Worm (Caenorhabditis elegans) whole organism, mixed stage, embryonic: ENCODE data around the gene F14E5.2.

Source experiments
- M03D4.4 ChIP-seq: sonication (generic microtip); optimal IDR thresholded peaks from 2 replicates; lab custom pipeline; 2017; ENCODE audit warnings: mild to moderate bottlenecking, missing genetic modification characterization, missing compliant biosample characterization
- bed-3 ChIP-seq: fragments of 200-800 bp; sonication (Bioruptor generic); optimal IDR thresholded peaks from 3 replicates; lab custom pipeline; 2018; ENCODE audit warnings: mild to moderate bottlenecking, missing genetic modification characterization, moderate library complexity, missing compliant biosample characterization
- blmp-1 ChIP-seq: fragments of 150-350 bp; optimal IDR thresholded peaks from 2 replicates; lab custom pipeline; 2014; ENCODE audit warnings: missing biosample characterization, missing genetic modification characterization
- ceh-83 ChIP-seq: fragments of 200-800 bp; sonication (Bioruptor generic); optimal IDR thresholded peaks from 2 replicates; lab custom pipeline; 2018; ENCODE audit warnings: mild to moderate bottlenecking, missing genetic modification characterization, missing compliant biosample characterization
- ces-1 ChIP-seq: fragments of 150-350 bp; optimal IDR thresholded peaks from 2 replicates; lab custom pipeline; 2014; ENCODE audit warnings: missing biosample characterization, missing genetic modification reagents, missing genetic modification characterization
- cnd-1 ChIP-seq: fragments of 200-800 bp; sonication (Bioruptor generic); optimal IDR thresholded peaks from 2 replicates; lab custom pipeline; 2018; ENCODE audit warnings: mild to moderate bottlenecking, missing genetic modification characterization, missing compliant biosample characterization
- elt-1 ChIP-seq: sonication (generic microtip); optimal IDR thresholded peaks from 2 replicates; lab custom pipeline; 2017; ENCODE audit warnings: missing genetic modification characterization, mild to moderate bottlenecking, missing compliant biosample characterization, antibody characterized with exemption, moderate library complexity, borderline replicate concordance; ENCODE audit not compliant: insufficient read depth
- elt-3 ChIP-seq: fragments of 150-350 bp; optimal IDR thresholded peaks from 2 replicates; lab custom pipeline; 2014; ENCODE audit warnings: missing biosample characterization, missing genetic modification characterization
- flh-1 ChIP-seq: fragments of 200-800 bp; sonication (Bioruptor generic); optimal IDR thresholded peaks from 2 replicates; lab custom pipeline; 2018; ENCODE audit warnings: mild to moderate bottlenecking, missing genetic modification characterization, moderate library complexity, missing compliant biosample characterization
- ham-2 ChIP-seq: fragments of 200-800 bp; sonication (Bioruptor generic); optimal IDR thresholded peaks from 2 replicates; lab custom pipeline; 2018; ENCODE audit warnings: mild to moderate bottlenecking, missing genetic modification characterization, missing compliant biosample characterization
- hlh-1 ChIP-seq: fragments of 150-350 bp; optimal IDR thresholded peaks from 2 replicates; lab custom pipeline; 2014; ENCODE audit warnings: missing biosample characterization, missing genetic modification reagents, missing genetic modification characterization
- lin-13 ChIP-seq: fragments of 150-350 bp; optimal IDR thresholded peaks from 2 replicates; lab custom pipeline; 2014; ENCODE audit warnings: missing biosample characterization, missing genetic modification characterization
- lin-32 ChIP-seq: fragments of 200-800 bp; sonication (Bioruptor generic); optimal IDR thresholded peaks from 2 replicates; lab custom pipeline; 2018; ENCODE audit warnings: mild to moderate bottlenecking, missing genetic modification characterization, missing compliant biosample characterization
- mab-5 ChIP-seq: fragments of 150-350 bp; optimal IDR thresholded peaks from 2 replicates; lab custom pipeline; 2014; ENCODE audit warnings: missing biosample characterization, missing genetic modification characterization
- mep-1 ChIP-seq: fragments of 150-350 bp; optimal IDR thresholded peaks from 2 replicates; lab custom pipeline; 2017; ENCODE audit warnings: missing biosample characterization, missing genetic modification reagents, missing genetic modification characterization, inconsistent platforms
- mls-2 ChIP-seq: sonication (generic microtip); optimal IDR thresholded peaks from 2 replicates; lab custom pipeline; 2016; ENCODE audit warnings: mild to moderate bottlenecking, missing genetic modification characterization, moderate library complexity, missing compliant biosample characterization
- nhr-12 ChIP-seq: fragments of 150-350 bp; optimal IDR thresholded peaks from 2 replicates; lab custom pipeline; 2014; ENCODE audit warnings: missing biosample characterization, missing genetic modification characterization
- nhr-2 ChIP-seq: fragments of 150-350 bp; optimal IDR thresholded peaks from 2 replicates; lab custom pipeline; 2014; ENCODE audit warnings: missing biosample characterization, missing genetic modification characterization
- nhr-237 ChIP-seq: fragments of 150-350 bp; optimal IDR thresholded peaks from 2 replicates; lab custom pipeline; 2014; ENCODE audit warnings: missing biosample characterization, missing genetic modification characterization
- nhr-28 ChIP-seq: fragments of 150-350 bp; optimal IDR thresholded peaks from 2 replicates; lab custom pipeline; 2014; ENCODE audit warnings: missing biosample characterization, missing genetic modification characterization
- nhr-76 ChIP-seq: sonication (generic microtip); optimal IDR thresholded peaks from 2 replicates; lab custom pipeline; 2017; ENCODE audit warnings: missing biosample characterization, missing genetic modification characterization
- pha-4 ChIP-seq: fragments of 150-350 bp; optimal IDR thresholded peaks from 2 replicates; lab custom pipeline; 2018; ENCODE audit warnings: missing biosample characterization, missing genetic modification reagents, missing genetic modification characterization
- sem-2 ChIP-seq: fragments of 200-800 bp; sonication (Bioruptor generic); optimal IDR thresholded peaks from 2 replicates; lab custom pipeline; 2018; ENCODE audit warnings: mild to moderate bottlenecking, missing genetic modification characterization, missing compliant biosample characterization
- snpc-4 ChIP-seq: fragments of 150-350 bp; optimal IDR thresholded peaks from 2 replicates; lab custom pipeline; 2014; ENCODE audit warnings: missing biosample characterization, missing genetic modification characterization
- sptf-1 ChIP-seq: sonication (generic microtip); optimal IDR thresholded peaks from 2 replicates; lab custom pipeline; 2017; ENCODE audit warnings: mild to moderate bottlenecking, missing genetic modification characterization, moderate library complexity, missing compliant biosample characterization
- tbx-8 ChIP-seq: fragments of 200-800 bp; sonication (Bioruptor generic); optimal IDR thresholded peaks from 2 replicates; lab custom pipeline; 2018; ENCODE audit warnings: mild to moderate bottlenecking, missing genetic modification characterization, moderate library complexity, missing compliant biosample characterization
- unc-120 ChIP-seq: sonication (generic microtip); optimal IDR thresholded peaks from 2 replicates; lab custom pipeline; 2017; ENCODE audit warnings: missing genetic modification characterization, missing compliant biosample characterization; ENCODE audit not compliant: poor library complexity, severe bottlenecking
- unc-39 ChIP-seq: fragments of 150-350 bp; optimal IDR thresholded peaks from 2 replicates; lab custom pipeline; 2014; ENCODE audit warnings: missing biosample characterization, missing genetic modification characterization
- unc-62 ChIP-seq: fragments of 150-350 bp; optimal IDR thresholded peaks from 2 replicates; lab custom pipeline; 2014; ENCODE audit warnings: missing biosample characterization, missing genetic modification reagents, missing genetic modification characterization
- zip-8 ChIP-seq: fragments of 150-350 bp; optimal IDR thresholded peaks from 2 replicates; lab custom pipeline; 2014; ENCODE audit warnings: missing biosample characterization, missing genetic modification characterization
- ztf-11 ChIP-seq: fragments of 150-350 bp; optimal IDR thresholded peaks from 2 replicates; lab custom pipeline; 2014; ENCODE audit warnings: missing biosample characterization, missing genetic modification characterization

The F14E5.2 gene

DNA sequence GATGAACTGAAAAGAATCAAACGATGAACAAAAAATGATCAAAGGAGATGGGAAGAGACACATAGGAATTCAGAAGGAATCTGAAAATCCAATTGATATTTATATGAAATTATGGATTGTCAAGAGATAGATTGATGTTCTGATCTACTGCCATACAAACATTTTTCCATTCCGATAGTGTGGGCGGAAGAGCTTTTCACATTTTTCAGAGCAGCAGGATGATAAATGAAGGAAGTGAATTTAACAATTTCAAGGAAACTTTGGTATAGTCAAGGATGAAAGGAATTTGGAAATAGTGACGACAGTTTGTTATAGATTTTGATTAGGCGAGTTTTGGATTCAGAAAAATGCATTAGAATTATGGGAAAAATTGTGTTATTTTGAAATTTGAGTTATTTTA, 23.4 kb downstream of the F14E5.2 start, which contains the start of gene ubc-24:
ubc-24 (plus strand) TSS at position 301 of the 400 bp plus-strand sequence.
- TF ChIP-seq nhr-2 (no peak), tbx-8 (GFP tag; lab: Kevin White, UChicago) (no peak), zip-8 (tag; lab: Kevin White, UChicago) (no peak), sem-2 (GFP tag; lab: Kevin White, UChicago) (no peak), bed-3 (GFP tag; lab: Kevin White, UChicago) (no peak), ces-1 (GFP tag; lab: Kevin White, UChicago) (no peak), unc-39 (tag; lab: Kevin White, UChicago) (no peak), mep-1 (tag; lab: Kevin White, UChicago) (no peak), unc-120 (tag; lab: Kevin White, UChicago) (no peak), nhr-76 (tag; lab: Kevin White, UChicago) (no peak), blmp-1 (tag; lab: Kevin White, UChicago) (no peak), flh-1 (GFP tag; lab: Kevin White, UChicago) (no peak), lin-13 (tag; lab: Kevin White, UChicago) (no peak), pha-4 (no peak), mab-5 (tag; lab: Kevin White, UChicago) (no peak), elt-3 (tag; lab: Kevin White, UChicago) (no peak)
- TF ChIP-seq, all 35 proteins: peak for 0

DNA sequence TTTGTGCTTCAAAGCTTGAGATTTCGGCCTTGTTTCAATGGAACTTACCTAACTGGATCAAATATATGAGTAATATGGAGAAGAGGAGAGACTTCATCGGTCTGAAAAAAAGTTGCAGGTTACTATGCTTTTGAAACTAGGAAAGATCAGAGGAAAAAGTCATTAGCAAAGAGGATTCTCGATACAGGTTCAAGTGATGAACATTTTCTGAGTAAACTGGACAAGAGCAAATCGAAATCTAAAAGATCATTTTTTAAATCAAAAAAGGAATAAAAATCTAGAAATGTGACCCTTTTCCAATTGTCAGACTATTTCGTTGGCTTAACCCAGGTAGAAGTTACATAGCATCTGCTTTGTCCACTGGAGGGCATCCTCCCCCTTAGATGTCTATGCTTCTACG, 23.9 kb downstream of the F14E5.2 start, which contains the start of gene skpo-1:
skpo-1 (minus strand) TSS at position 101 of the 400 bp plus-strand sequence.
- TF ChIP-seq sem-2 (GFP tag; lab: Kevin White, UChicago) (no peak), mep-1 (tag; lab: Kevin White, UChicago) (no peak), unc-120 (tag; lab: Kevin White, UChicago) (no peak), zip-8 (tag; lab: Kevin White, UChicago) (no peak), tbx-8 (GFP tag; lab: Kevin White, UChicago) (no peak), ham-2 (no peak), cnd-1 (tag; lab: Kevin White, UChicago) (no peak), ces-1 (GFP tag; lab: Kevin White, UChicago) (no peak)

DNA sequence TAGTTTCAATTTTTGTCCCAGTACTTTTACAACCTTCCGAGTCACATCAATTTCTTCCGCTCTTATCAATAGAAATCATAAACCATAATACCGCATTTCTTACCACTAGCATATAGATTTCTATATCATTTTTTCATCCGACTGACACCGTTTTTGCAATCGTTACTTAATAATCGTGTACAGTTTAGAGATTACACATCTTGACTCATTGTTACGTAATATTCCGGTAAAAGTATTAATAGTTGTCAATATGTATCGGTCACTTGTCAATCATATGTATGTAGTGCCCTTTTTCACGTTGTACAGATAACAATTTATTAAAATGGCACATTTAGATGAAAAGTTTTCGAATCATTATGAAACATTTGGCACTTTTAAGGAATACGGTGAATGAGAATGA, 28.7 kb downstream of the F14E5.2 start:
- peak; percentile 70 for TF ChIP-seq zip-8 (tag; lab: Kevin White, UChicago)
- peak; percentile 40 for TF ChIP-seq unc-62 (GFP tag; lab: Kevin White, UChicago)
- TF ChIP-seq elt-3 (tag; lab: Kevin White, UChicago), result no peak
- TF ChIP-seq, all 35 proteins: peak for 2

DNA sequence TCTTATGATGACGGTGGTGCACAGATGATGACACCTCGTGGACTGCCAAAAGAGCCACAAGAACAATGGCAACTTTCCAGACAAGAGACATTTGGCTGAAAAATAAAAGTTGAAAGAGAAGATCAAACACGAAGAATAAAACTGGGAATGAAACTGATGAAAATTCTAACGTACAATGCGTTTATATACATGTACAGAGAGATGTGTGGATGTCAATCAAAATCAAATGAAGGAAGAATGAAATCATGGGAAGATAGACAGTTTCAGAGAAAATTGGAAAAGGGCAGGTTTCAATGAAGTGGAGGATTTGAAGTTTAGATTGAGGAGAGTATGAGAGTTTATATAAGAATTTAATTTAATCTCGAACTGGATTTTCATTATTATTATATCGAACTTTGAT, 29.6 kb downstream of the F14E5.2 start, which contains the start of gene dod-23:
dod-23 (minus strand) TSS at position 101 of the 400 bp plus-strand sequence.
- no peak for TF ChIP-seq sptf-1
- TF ChIP-seq nhr-237 (tag; lab: Kevin White, UChicago), result no peak
- TF ChIP-seq lin-13 (tag; lab: Kevin White, UChicago), result no peak
- no peak for TF ChIP-seq elt-3 (tag; lab: Kevin White, UChicago)
- TF ChIP-seq lin-32 (GFP tag; lab: Kevin White, UChicago), result no peak
- TF ChIP-seq mls-2 (tag; lab: Kevin White, UChicago), result no peak
- no peak for TF ChIP-seq nhr-28 (tag; lab: Kevin White, UChicago)
- no peak for TF ChIP-seq hlh-1 (tag; lab: Kevin White, UChicago)

DNA sequence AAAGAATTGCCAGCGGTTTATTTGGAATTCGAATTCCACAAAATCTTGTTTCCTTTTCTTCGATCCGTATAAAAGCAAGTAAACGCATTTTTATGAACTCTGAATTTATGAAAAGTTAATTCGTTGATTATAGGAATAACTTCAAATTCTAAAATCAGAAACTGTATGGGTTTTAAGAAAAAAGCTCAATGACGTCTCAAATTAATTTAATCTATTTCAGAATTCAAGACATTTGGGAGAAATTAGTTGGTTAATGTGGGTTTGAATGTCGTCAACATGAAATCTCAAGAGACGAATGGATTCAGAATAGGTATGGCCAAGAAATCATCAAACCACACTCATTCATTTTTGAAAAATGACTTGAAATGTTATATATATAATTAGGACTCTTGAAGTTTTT, 32.6 kb downstream of the F14E5.2 start, which contains the start of gene F49E12.7:
F49E12.7 (minus strand) TSS at position 101 of the 400 bp plus-strand sequence.
- TF ChIP-seq ham-2 (no peak), nhr-2 (no peak), mep-1 (tag; lab: Kevin White, UChicago) (no peak), mab-5 (tag; lab: Kevin White, UChicago) (no peak), ztf-11 (tag; lab: Kevin White, UChicago) (no peak), lin-32 (GFP tag; lab: Kevin White, UChicago) (no peak), nhr-12 (tag; lab: Kevin White, UChicago) (no peak), bed-3 (GFP tag; lab: Kevin White, UChicago) (no peak), hlh-1 (tag; lab: Kevin White, UChicago) (no peak), zip-8 (tag; lab: Kevin White, UChicago) (no peak), nhr-237 (tag; lab: Kevin White, UChicago) (no peak)

DNA sequence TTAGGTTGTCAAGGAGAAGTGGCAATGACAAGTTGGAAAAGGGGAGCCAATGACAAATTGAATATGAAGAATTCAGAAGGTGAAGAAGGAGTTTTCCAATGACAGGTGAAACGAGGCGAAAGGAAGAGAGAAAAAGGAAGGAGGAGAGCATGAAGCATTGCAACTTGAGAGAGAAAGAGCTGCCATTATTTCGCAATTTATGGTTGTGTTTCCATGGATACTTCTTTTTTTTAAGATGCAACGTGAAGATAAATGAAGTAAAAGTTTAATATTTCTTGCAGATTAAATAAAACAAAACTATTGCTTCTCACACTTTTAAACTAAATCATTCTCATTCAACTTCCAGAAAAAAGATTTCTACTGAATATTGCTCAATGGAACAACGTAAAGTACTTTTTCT, 34.5 kb downstream of the F14E5.2 start, which contains the start of gene F49E12.8:
F49E12.8 (minus strand) TSS at position 101 of the 400 bp plus-strand sequence.
- TF ChIP-seq elt-1 (tag; lab: Kevin White, UChicago) (no peak), sptf-1 (no peak), snpc-4 (tag; lab: Kevin White, UChicago) (no peak), pha-4 (no peak), tbx-8 (GFP tag; lab: Kevin White, UChicago) (no peak), nhr-237 (tag; lab: Kevin White, UChicago) (no peak), ztf-11 (tag; lab: Kevin White, UChicago) (no peak), mab-5 (tag; lab: Kevin White, UChicago) (no peak), ceh-83 (GFP tag; lab: Kevin White, UChicago) (no peak), elt-3 (tag; lab: Kevin White, UChicago) (no peak), M03D4.4 (tag; lab: Kevin White, UChicago) (no peak), nhr-12 (tag; lab: Kevin White, UChicago) (no peak), lin-32 (GFP tag; lab: Kevin White, UChicago) (no peak), sem-2 (GFP tag; lab: Kevin White, UChicago) (no peak), flh-1 (GFP tag; lab: Kevin White, UChicago) (no peak), hlh-1 (tag; lab: Kevin White, UChicago) (no peak), unc-39 (tag; lab: Kevin White, UChicago) (no peak)
